Worm (Caenorhabditis elegans): ENCODE measurements around the gene ttr-2.

DNA sequence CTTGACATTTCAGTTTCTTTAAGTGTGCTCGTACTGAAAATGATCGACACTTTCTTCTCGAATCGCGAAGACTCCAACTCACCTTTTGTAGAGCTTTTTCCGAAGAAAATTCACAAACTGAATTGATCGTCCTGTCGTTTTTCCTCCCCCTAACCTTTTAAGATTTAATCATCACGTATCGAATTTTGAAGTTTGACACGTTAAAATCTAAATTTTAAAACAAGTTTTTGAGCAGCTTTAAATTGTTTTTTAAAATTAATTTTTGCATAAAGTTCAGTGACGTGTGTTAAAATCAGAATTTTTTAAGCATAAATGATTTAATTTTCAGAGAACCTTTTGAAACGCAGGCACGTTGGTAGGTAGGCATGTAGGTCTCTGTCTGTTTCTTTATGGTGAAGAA lies 36.2 kb upstream of the ttr-2 start, which contains the start of gene alg-4:
- no peak for TF ChIP-seq skn-1 (tag; optimal IDR thresholded peaks at IDR 0.05)
- TF ChIP-seq pqm-1 (tag; optimal IDR thresholded peaks at IDR 0.05): no peak

All from whole organism, L4 larva.